Fruit fly (Drosophila melanogaster): ENCODE measurements around the gene Tsp26A.

Tsp26A gene

dm6 chr2L:6000065-6000464 lies at the start of gene Tsp26A (continued):
- TF ChIP-seq hbn (GFP tag; IDR thresholded peaks at IDR 0.05; ENCODE audit: partially characterized antibody) (no peak), CG1647 (GFP tag; optimal IDR thresholded peaks at IDR 0.05) (no peak), CG9727 (GFP tag; optimal IDR thresholded peaks at IDR 0.05) (no peak), CG11696 (GFP tag; IDR thresholded peaks at IDR 0.05) (no peak), btn (GFP tag; optimal IDR thresholded peaks at IDR 0.05) (no peak), CG8944 (GFP tag; optimal IDR thresholded peaks at IDR 0.05) (no peak), Antp (GFP tag; optimal IDR thresholded peaks at IDR 0.05) (no peak), Dip2 (GFP tag; IDR thresholded peaks at IDR 0.05) (no peak), CG3281 (GFP tag; optimal IDR thresholded peaks at IDR 0.05) (no peak), stwl (tag; optimal IDR thresholded peaks at IDR 0.05) (peak; percentile 55), CG9437 (GFP tag; optimal IDR thresholded peaks at IDR 0.05) (peak; percentile 81), dimm (GFP tag; IDR thresholded peaks at IDR 0.05) (no peak), HLH4C (GFP tag; IDR thresholded peaks at IDR 0.05; ENCODE audit: partially characterized antibody) (no peak), CG33213 (GFP tag; optimal IDR thresholded peaks at IDR 0.05) (no peak), CG10565 (GFP tag; optimal IDR thresholded peaks at IDR 0.05) (no peak), chif (GFP tag; optimal IDR thresholded peaks at IDR 0.05) (no peak), NC2β (GFP tag; optimal IDR thresholded peaks at IDR 0.05) (no peak), Hr39 (optimal IDR thresholded peaks at IDR 0.05) (no peak), hkb (optimal IDR thresholded peaks at IDR 0.05) (no peak), hkb (GFP tag; IDR thresholded peaks at IDR 0.05) (no peak), Ets97D (GFP tag; optimal IDR thresholded peaks at IDR 0.05) (peak; percentile 29), ap (GFP tag; IDR thresholded peaks at IDR 0.05) (no peak), Hr51 (GFP tag; optimal IDR thresholded peaks at IDR 0.05) (no peak), Med (GFP tag) (peak; percentile 62), ac (GFP tag; optimal IDR thresholded peaks at IDR 0.05) (no peak), z (GFP tag; IDR thresholded peaks at IDR 0.05) (no peak), CG7357 (GFP tag; IDR thresholded peaks at IDR 0.05) (no peak), Lhr (GFP tag; optimal IDR thresholded peaks at IDR 0.05) (no peak), nmo (GFP tag; optimal IDR thresholded peaks at IDR 0.05) (no peak), MESR4 (GFP tag; optimal IDR thresholded peaks at IDR 0.05) (peak; percentile 78), ranshi (GFP tag; IDR thresholded peaks at IDR 0.05) (0 out of 2 replicates have a peak, but pooled peaks have one; percentile 16), gt (GFP tag; IDR thresholded peaks at IDR 0.05) (no peak), disco-r (GFP tag; optimal IDR thresholded peaks at IDR 0.05) (no peak), gsb-n (tag; optimal IDR thresholded peaks at IDR 0.05) (no peak), klu (GFP tag; IDR thresholded peaks at IDR 0.05) (no peak), row (GFP tag; IDR thresholded peaks at IDR 0.05) (0 out of 3 replicates have a peak, but pooled peaks have one; percentile 23), pzg (GFP tag; optimal IDR thresholded peaks at IDR 0.05) (peak; percentile 42), CG14014 (GFP tag; IDR thresholded peaks at IDR 0.05) (no peak), maf-S (GFP tag; optimal IDR thresholded peaks at IDR 0.05) (no peak), Rx (GFP tag; IDR thresholded peaks at IDR 0.05) (no peak), wek (GFP tag; optimal IDR thresholded peaks at IDR 0.05) (no peak), aop (GFP tag; IDR thresholded peaks at IDR 0.05) (no peak), CG2120 (GFP tag; optimal IDR thresholded peaks at IDR 0.05) (no peak), CG2889 (GFP tag; IDR thresholded peaks at IDR 0.05) (no peak), ro (GFP tag; IDR thresholded peaks at IDR 0.05) (no peak), Mad (GFP tag; optimal IDR thresholded peaks at IDR 0.05) (no peak), Rfx (GFP tag; IDR thresholded peaks at IDR 0.05) (peak; percentile 23; the same call in 1 of the 2 replicates), p53 (GFP tag; optimal IDR thresholded peaks at IDR 0.05) (no peak), abd-A (tag; optimal IDR thresholded peaks at IDR 0.05) (no peak), CG18476 (GFP tag; optimal IDR thresholded peaks at IDR 0.05) (no peak), Eip74EF (GFP tag; optimal IDR thresholded peaks at IDR 0.05) (no peak), Nf-YC (tag; optimal IDR thresholded peaks at IDR 0.05) (no peak), tap (tag; optimal IDR thresholded peaks at IDR 0.05) (no peak)
